Worm (Caenorhabditis elegans): ENCODE measurements around the gene gei-3.

ce11 chrX:12827741-12828408, 14.4 kb upstream of the gei-3 start:
- no peak for TF ChIP-seq W03F9.2 (tag; optimal IDR thresholded peaks at IDR 0.05)
- peak; percentile 25 for TF ChIP-seq him-1 (tag; optimal IDR thresholded peaks at IDR 0.05)
- no peak for TF ChIP-seq dao-5 (tag; optimal IDR thresholded peaks at IDR 0.05)
